Fruit fly (Drosophila melanogaster) whole organism, embryonic: ENCODE data around the gene Gr64b.

Experiments
- CG10979 ChIP-seq: fragments of 200-800 bp; sonication (Bioruptor generic); optimal IDR thresholded peaks from 2 replicates; lab custom pipeline; 2018; ENCODE audit warnings: missing biosample characterization, mild to moderate bottlenecking, missing genetic modification characterization, moderate library complexity
- CG11247 ChIP-seq: fragments of 200-800 bp; sonication (Bioruptor generic); IDR thresholded peaks from 2 replicates; pipeline ENCODE4 v1.3.6; 2022; ENCODE audit warnings: missing biosample characterization, missing genetic modification characterization
- CG11504 ChIP-seq: fragments of 200-800 bp; sonication (Bioruptor generic); optimal IDR thresholded peaks from 3 replicates; lab custom pipeline; 2019; ENCODE audit warnings: missing biosample characterization, mild to moderate bottlenecking, missing genetic modification characterization, moderate library complexity
- CG12391 ChIP-seq: fragments of 200-800 bp; sonication (Bioruptor generic); optimal IDR thresholded peaks from 3 replicates; lab custom pipeline; 2018; ENCODE audit warnings: missing biosample characterization, mild to moderate bottlenecking, missing genetic modification characterization, moderate library complexity
- CG12769 ChIP-seq: fragments of 200-800 bp; sonication (Bioruptor generic); optimal IDR thresholded peaks from 2 replicates; lab custom pipeline; 2019; ENCODE audit warnings: missing biosample characterization, mild to moderate bottlenecking, missing genetic modification characterization, moderate library complexity
- CG12942 ChIP-seq: fragments of 200-800 bp; sonication (Bioruptor generic); optimal IDR thresholded peaks from 3 replicates; lab custom pipeline; 2016; ENCODE audit warnings: missing biosample characterization, missing genetic modification characterization
- CG14710 ChIP-seq: fragments of 200-800 bp; sonication (Bioruptor generic); optimal IDR thresholded peaks from 3 replicates; lab custom pipeline; 2019; ENCODE audit warnings: missing biosample characterization, mild to moderate bottlenecking, missing genetic modification characterization, moderate library complexity
- CG15479 ChIP-seq: fragments of 200-800 bp; sonication (Bioruptor generic); optimal IDR thresholded peaks from 3 replicates; lab custom pipeline; 2019; ENCODE audit warnings: missing biosample characterization, mild to moderate bottlenecking, missing genetic modification characterization, moderate library complexity
- CG17359 ChIP-seq: fragments of 200-800 bp; sonication (Bioruptor generic); optimal IDR thresholded peaks from 3 replicates; lab custom pipeline; 2018; ENCODE audit warnings: missing biosample characterization, mild to moderate bottlenecking, missing genetic modification characterization, moderate library complexity
- CG17361 ChIP-seq: fragments of 200-800 bp; sonication (Bioruptor generic); IDR thresholded peaks from 3 replicates; pipeline ENCODE4 v1.3.6; 2022; ENCODE audit warnings: missing biosample characterization, missing genetic modification characterization
- CG17568 ChIP-seq: fragments of 200-800 bp; sonication (Bioruptor generic); optimal IDR thresholded peaks from 2 replicates; lab custom pipeline; 2018; ENCODE audit warnings: missing biosample characterization, mild to moderate bottlenecking, missing genetic modification characterization, moderate library complexity
- CG18764 ChIP-seq: fragments of 200-800 bp; sonication (Bioruptor generic); optimal IDR thresholded peaks from 3 replicates; lab custom pipeline; 2016; ENCODE audit warnings: missing biosample characterization, missing genetic modification characterization
- CG31441 ChIP-seq: fragments of 200-800 bp; sonication (Bioruptor generic); IDR thresholded peaks from 2 replicates; pipeline ENCODE4 v1.3.6; 2022; ENCODE audit warnings: missing biosample characterization, missing genetic modification characterization
- CG3995 ChIP-seq: fragments of 200-800 bp; sonication (Bioruptor generic); optimal IDR thresholded peaks from 3 replicates; lab custom pipeline; 2016; ENCODE audit warnings: missing biosample characterization, missing genetic modification characterization
- CG7839 ChIP-seq: fragments of 200-800 bp; sonication (Bioruptor generic); optimal IDR thresholded peaks from 3 replicates; lab custom pipeline; 2018; ENCODE audit warnings: missing biosample characterization, mild to moderate bottlenecking, missing genetic modification characterization, moderate library complexity
- CG8359 ChIP-seq: fragments of 200-800 bp; sonication (Bioruptor generic); optimal IDR thresholded peaks from 2 replicates; lab custom pipeline; 2017; ENCODE audit warnings: missing biosample characterization, mild to moderate bottlenecking, missing genetic modification characterization, borderline replicate concordance
- CG9215 ChIP-seq: fragments of 200-800 bp; sonication (Bioruptor generic); IDR thresholded peaks from 2 replicates; pipeline ENCODE4 v1.3.6; 2022; ENCODE audit warnings: missing biosample characterization, missing genetic modification characterization
- CG9437 ChIP-seq: fragments of 200-800 bp; sonication (Bioruptor generic); optimal IDR thresholded peaks from 2 replicates; lab custom pipeline; 2018; ENCODE audit warnings: missing biosample characterization, mild to moderate bottlenecking, missing genetic modification characterization
- CoRest ChIP-seq: fragments of 200-800 bp; sonication (Bioruptor generic); optimal IDR thresholded peaks from 3 replicates; lab custom pipeline; 2018; ENCODE audit warnings: missing biosample characterization, mild to moderate bottlenecking, missing genetic modification characterization, moderate library complexity
- D19B ChIP-seq: fragments of 200-800 bp; sonication (Bioruptor generic); optimal IDR thresholded peaks from 2 replicates; lab custom pipeline; 2017; ENCODE audit warnings: missing biosample characterization, mild to moderate bottlenecking, missing genetic modification characterization
- Gsc ChIP-seq: fragments of 200-800 bp; sonication (Bioruptor generic); IDR thresholded peaks from 2 replicates; pipeline ENCODE4 v1.3.6; 2022; ENCODE audit warnings: missing biosample characterization, missing genetic modification characterization
- Hr51 ChIP-seq, 2 experiments: fragments of 200-800 bp; sonication (Bioruptor generic); optimal IDR thresholded peaks; 2 replicates in 1 of 2; 3 replicates in 1 of 2; lab custom pipeline; 2016 to 2018; ENCODE audit warnings: missing biosample characterization in 2 of 2, missing genetic modification characterization in 2 of 2, mild to moderate bottlenecking in 1 of 2, moderate library complexity in 1 of 2
- Jarid2 ChIP-seq: fragments of 200-800 bp; sonication (Bioruptor generic); optimal IDR thresholded peaks from 3 replicates; lab custom pipeline; 2017; ENCODE audit warnings: mild to moderate bottlenecking, missing biosample characterization, missing genetic modification reagents, missing genetic modification characterization
- Lim3 ChIP-seq: fragments of 200-800 bp; sonication (Bioruptor generic); IDR thresholded peaks from 2 replicates; pipeline ENCODE4 v1.3.6; 2022; ENCODE audit warnings: missing biosample characterization, missing genetic modification characterization
- Med ChIP-seq: fragments of 200-800 bp; sonication (Bioruptor generic); peaks from one replicate; lab custom pipeline; 2016; ENCODE audit warnings: missing biosample characterization, missing genetic modification characterization, mild to moderate bottlenecking, inconsistent platforms, moderate library complexity
- NK7.1 ChIP-seq: fragments of 200-800 bp; sonication (Bioruptor generic); optimal IDR thresholded peaks from 3 replicates; lab custom pipeline; 2016; ENCODE audit warnings: missing biosample characterization, missing genetic modification characterization
- Nf-YC ChIP-seq: fragments of 200-800 bp; optimal IDR thresholded peaks from 3 replicates; lab custom pipeline; 2019; ENCODE audit warnings: missing biosample characterization, mild to moderate bottlenecking, missing genetic modification characterization, moderate library complexity
- Rfx ChIP-seq: fragments of 200-800 bp; sonication (Bioruptor generic); IDR thresholded peaks from 2 replicates; pipeline ENCODE4 v1.3.6; 2022; ENCODE audit warnings: missing biosample characterization, missing genetic modification characterization
- Sox102F ChIP-seq: fragments of 200-800 bp; sonication (Bioruptor generic); optimal IDR thresholded peaks from 2 replicates; lab custom pipeline; 2018; ENCODE audit warnings: missing biosample characterization, mild to moderate bottlenecking, missing genetic modification characterization, moderate library complexity
- Xbp1 ChIP-seq: fragments of 200-800 bp; sonication (Bioruptor generic); optimal IDR thresholded peaks from 3 replicates; lab custom pipeline; 2016; ENCODE audit warnings: missing biosample characterization, mild to moderate bottlenecking, missing genetic modification characterization
- Xrp1 ChIP-seq: fragments of 200-800 bp; sonication (Bioruptor generic); IDR thresholded peaks from 2 replicates; pipeline ENCODE4 v1.3.6; 2022; ENCODE audit warnings: missing biosample characterization, missing genetic modification characterization
- bowl ChIP-seq: fragments of 200-800 bp; sonication (Bioruptor generic); IDR thresholded peaks from 2 replicates; pipeline ENCODE4 v1.3.6; 2022; ENCODE audit warnings: missing biosample characterization, missing genetic modification characterization
- bsh ChIP-seq, 2 experiments: fragments of 200-800 bp; sonication (Bioruptor generic); optimal IDR thresholded peaks; 2 replicates each; lab custom pipeline; 2017 to 2018; ENCODE audit warnings: mild to moderate bottlenecking in 2 of 2, missing biosample characterization in 2 of 2, missing genetic modification characterization in 2 of 2, moderate library complexity in 1 of 2
- cato ChIP-seq: fragments of 200-800 bp; sonication (Bioruptor generic); optimal IDR thresholded peaks from 2 replicates; lab custom pipeline; 2016; ENCODE audit warnings: missing biosample characterization, missing genetic modification characterization, borderline replicate concordance
- dimm ChIP-seq: fragments of 200-800 bp; sonication (Bioruptor generic); IDR thresholded peaks from 2 replicates; pipeline ENCODE4 v1.3.6; 2022; ENCODE audit warnings: missing biosample characterization, missing genetic modification characterization
- dmrt99B ChIP-seq: fragments of 200-800 bp; sonication (Bioruptor generic); optimal IDR thresholded peaks from 2 replicates; lab custom pipeline; 2018; ENCODE audit warnings: missing biosample characterization, mild to moderate bottlenecking, missing genetic modification characterization, moderate library complexity
- gem ChIP-seq: fragments of 200-800 bp; sonication (Bioruptor generic); optimal IDR thresholded peaks from 2 replicates; lab custom pipeline; 2019; ENCODE audit warnings: missing biosample characterization, mild to moderate bottlenecking, missing genetic modification characterization, moderate library complexity
- grau ChIP-seq: fragments of 200-800 bp; optimal IDR thresholded peaks from 3 replicates; lab custom pipeline; 2019; ENCODE audit warnings: missing biosample characterization, mild to moderate bottlenecking, missing genetic modification characterization, moderate library complexity
- hkb ChIP-seq, 2 experiments: fragments of 200-800 bp in 1 of 2; fragments of >200 bp in 1 of 2; sonication (Bioruptor generic) in 1 of 2; IDR thresholded peaks in 1 of 2; optimal IDR thresholded peaks in 1 of 2; 2 replicates each; pipeline versions ENCODE4 v1.3.6 to Lab custom; 2017 to 2022; ENCODE audit warnings: missing biosample characterization in 1 of 2, missing genetic modification characterization in 1 of 2
- hth ChIP-seq: fragments of >200 bp; optimal IDR thresholded peaks from 2 replicates; lab custom pipeline; 2017; ENCODE audit warnings: inconsistent platforms
- lmd ChIP-seq: fragments of 200-800 bp; sonication (Bioruptor generic); IDR thresholded peaks from 2 replicates; pipeline ENCODE4 v1.3.6; 2022; ENCODE audit warnings: missing biosample characterization, missing genetic modification characterization
- nmo ChIP-seq: fragments of 200-800 bp; sonication (Bioruptor generic); optimal IDR thresholded peaks from 2 replicates; lab custom pipeline; 2018; ENCODE audit warnings: missing biosample characterization, mild to moderate bottlenecking, missing genetic modification characterization, moderate library complexity
- row ChIP-seq: fragments of 200-800 bp; sonication (Bioruptor generic); IDR thresholded peaks from 3 replicates; pipeline ENCODE4 v1.3.6; 2022; ENCODE audit warnings: missing biosample characterization, missing genetic modification characterization
- scrt ChIP-seq: fragments of 200-800 bp; sonication (Bioruptor generic); optimal IDR thresholded peaks from 2 replicates; lab custom pipeline; 2018; ENCODE audit warnings: missing biosample characterization, mild to moderate bottlenecking, missing genetic modification characterization, moderate library complexity
- seq ChIP-seq: fragments of 200-800 bp; sonication (Bioruptor generic); IDR thresholded peaks from 2 replicates; pipeline ENCODE4 v1.3.6; 2022; ENCODE audit warnings: missing biosample characterization, missing genetic modification characterization
- unpg ChIP-seq: fragments of 200-800 bp; sonication (Bioruptor generic); optimal IDR thresholded peaks from 3 replicates; lab custom pipeline; 2018; ENCODE audit warnings: missing biosample characterization, mild to moderate bottlenecking, missing genetic modification characterization, moderate library complexity
- vvl ChIP-seq: fragments of 200-800 bp; sonication (Bioruptor generic); IDR thresholded peaks from 2 replicates; pipeline ENCODE4 v1.3.6; 2022; ENCODE audit warnings: missing biosample characterization, missing genetic modification characterization

The Gr64b gene

dm6 chr3L:4049082-4049481 lies 20.7 kb downstream of the Gr64b start (continued):
- TF ChIP-seq CG12391 (tag; lab: Kevin White, UChicago) (peak; percentile 13), CG10979 (tag; lab: Kevin White, UChicago) (peak; percentile 15), Xrp1 (GFP tag; lab: Robert Waterston, UW) (peak; percentile 34; the same call in 1 of the 2 replicates), CG11504 (tag; lab: Kevin White, UChicago) (peak; percentile 54), CG11247 (no peak), hth (lab: Kevin White, UChicago) (no peak), seq (no peak), CG15479 (GFP tag; lab: Kevin White, UChicago) (no peak), hkb (optimal IDR thresholded peaks at IDR 0.05; lab: Kevin White, UChicago) (no peak), hkb (GFP tag; IDR thresholded peaks at IDR 0.05; lab: Robert Waterston, UW) (peak; percentile 38; the same call in 1 of the 2 replicates), Nf-YC (tag; lab: Kevin White, UChicago) (no peak), grau (peak; percentile 25), unpg (GFP tag; lab: Kevin White, UChicago) (peak; percentile 7), CG9437 (GFP tag; lab: Kevin White, UChicago) (peak; percentile 7), Rfx (GFP tag; lab: Robert Waterston, UW) (0 out of 2 replicates have a peak, but pooled peaks have one; percentile 13), row (peak; percentile 65), Lim3 (no peak), CG12942 (GFP tag; lab: Kevin White, UChicago) (no peak), dmrt99B (tag; lab: Kevin White, UChicago) (peak; percentile 51), Sox102F (GFP tag; lab: Kevin White, UChicago) (peak; percentile 48), CG17359 (tag; lab: Kevin White, UChicago) (no peak), CG17568 (GFP tag; lab: Kevin White, UChicago) (no peak), CG8359 (no peak), NK7.1 (GFP tag; lab: Kevin White, UChicago) (no peak), cato (GFP tag; lab: Kevin White, UChicago) (no peak), Jarid2 (GFP tag; lab: Kevin White, UChicago) (no peak), bsh (GFP tag; optimal IDR thresholded peaks at IDR 0.05; lab: Kevin White, UChicago) (peak in 1 of 2 experiments; percentile 18), CG9215 (GFP tag; lab: Robert Waterston, UW) (no peak), vvl (GFP tag; lab: Robert Waterston, UW) (no peak), Hr51 (GFP tag; optimal IDR thresholded peaks at IDR 0.05; lab: Kevin White, UChicago) (peak in 1 of 2 experiments; percentile 48), Med (peak; percentile 38), Xbp1 (GFP tag; lab: Kevin White, UChicago) (peak; percentile 6), CG18764 (no peak), scrt (no peak), bowl (GFP tag; lab: Robert Waterston, UW) (no peak), CG17361 (GFP tag; lab: Robert Waterston, UW) (0 out of 3 replicates have a peak, but pooled peaks have one; percentile 34), CG31441 (GFP tag; lab: Robert Waterston, UW) (peak; percentile 42; the same call in 1 of the 2 replicates), CoRest (tag; lab: Kevin White, UChicago) (peak; percentile 18), D19B (GFP tag; lab: Kevin White, UChicago) (peak; percentile 13), gem (tag; lab: Kevin White, UChicago) (peak; percentile 44), CG3995 (GFP tag; lab: Kevin White, UChicago) (no peak), CG12769 (no peak), CG14710 (tag; lab: Kevin White, UChicago) (no peak), CG7839 (peak; percentile 12), lmd (GFP tag; lab: Robert Waterston, UW) (0 out of 2 replicates have a peak, but pooled peaks have one; percentile 21), Gsc (GFP tag; lab: Robert Waterston, UW) (no peak), nmo (GFP tag; lab: Kevin White, UChicago) (peak; percentile 24), dimm (GFP tag; lab: Robert Waterston, UW) (no peak)
